Fruit fly (Drosophila melanogaster) whole organism, embryonic: Measurements from ENCODE around the gene CG11085.

Experiments used
- Aef1 ChIP-seq: fragments of 200-800 bp; sonication (Bioruptor generic); IDR thresholded peaks from 3 replicates; pipeline ENCODE4 v1.3.6; 2022; ENCODE audit warnings: missing biosample characterization, missing genetic modification characterization
- Bgb ChIP-seq: fragments of 200-800 bp; sonication (Bioruptor generic); IDR thresholded peaks from 2 replicates; pipeline ENCODE4 v1.3.6; 2022; ENCODE audit warnings: missing biosample characterization, missing genetic modification characterization; ENCODE audit not compliant: partially characterized antibody
- CG10209 ChIP-seq: fragments of 200-800 bp; sonication (Bioruptor generic); optimal IDR thresholded peaks from 3 replicates; lab custom pipeline; 2017; ENCODE audit warnings: missing biosample characterization, mild to moderate bottlenecking, missing genetic modification characterization, missing genetic modification reagents
- CG10267 ChIP-seq: fragments of 200-800 bp; sonication (Bioruptor generic); optimal IDR thresholded peaks from 2 replicates; lab custom pipeline; 2018; ENCODE audit warnings: missing biosample characterization, mild to moderate bottlenecking, missing genetic modification characterization, moderate library complexity
- CG10366 ChIP-seq: fragments of 200-800 bp; sonication (Bioruptor generic); IDR thresholded peaks from 2 replicates; pipeline ENCODE4 v1.3.6; 2022; ENCODE audit warnings: missing biosample characterization, missing genetic modification characterization
- CG12659 ChIP-seq: fragments of 200-800 bp; sonication (Bioruptor generic); optimal IDR thresholded peaks from 3 replicates; lab custom pipeline; 2017; ENCODE audit warnings: mild to moderate bottlenecking, missing biosample characterization, missing genetic modification reagents, missing genetic modification characterization
- CG16813 ChIP-seq: fragments of 200-800 bp; sonication (Bioruptor generic); IDR thresholded peaks from 3 replicates; pipeline ENCODE4 v1.3.6; 2022; ENCODE audit warnings: missing biosample characterization, missing genetic modification characterization; ENCODE audit not compliant: partially characterized antibody
- CG17385 ChIP-seq: fragments of 200-800 bp; sonication (Bioruptor generic); optimal IDR thresholded peaks from 3 replicates; lab custom pipeline; 2018; ENCODE audit warnings: missing biosample characterization, mild to moderate bottlenecking, missing genetic modification characterization
- CG17568 ChIP-seq: fragments of 200-800 bp; sonication (Bioruptor generic); optimal IDR thresholded peaks from 2 replicates; lab custom pipeline; 2018; ENCODE audit warnings: missing biosample characterization, mild to moderate bottlenecking, missing genetic modification characterization, moderate library complexity
- CG18476 ChIP-seq: fragments of 200-800 bp; sonication (Bioruptor generic); optimal IDR thresholded peaks from 2 replicates; lab custom pipeline; 2016; ENCODE audit warnings: missing biosample characterization, mild to moderate bottlenecking, missing genetic modification characterization
- CG2875 ChIP-seq: fragments of 200-800 bp; sonication (Bioruptor generic); optimal IDR thresholded peaks from 2 replicates; lab custom pipeline; 2017; ENCODE audit warnings: missing biosample characterization, mild to moderate bottlenecking, missing genetic modification characterization, missing genetic modification reagents
- CG3163 ChIP-seq: fragments of 200-800 bp; sonication (Bioruptor generic); optimal IDR thresholded peaks from 3 replicates; lab custom pipeline; 2016; ENCODE audit warnings: missing biosample characterization, missing genetic modification characterization
- CG3838 ChIP-seq: fragments of 200-800 bp; sonication (Bioruptor generic); optimal IDR thresholded peaks from 3 replicates; lab custom pipeline; 2016; ENCODE audit warnings: missing biosample characterization, missing genetic modification characterization
- CG6272 ChIP-seq: fragments of 200-800 bp; sonication (Bioruptor generic); IDR thresholded peaks from 2 replicates; pipeline ENCODE4 v1.3.6; 2022; ENCODE audit warnings: missing biosample characterization, missing genetic modification characterization
- CG6854 ChIP-seq: fragments of 200-800 bp; sonication (Bioruptor generic); optimal IDR thresholded peaks from 3 replicates; lab custom pipeline; 2017; ENCODE audit warnings: missing biosample characterization, mild to moderate bottlenecking, missing genetic modification characterization
- CG7963 ChIP-seq: fragments of 200-800 bp; sonication (Bioruptor generic); IDR thresholded peaks from 3 replicates; pipeline ENCODE4 v1.3.6; 2022; ENCODE audit warnings: missing biosample characterization, missing genetic modification characterization; ENCODE audit not compliant: partially characterized antibody
- CG7987 ChIP-seq: fragments of 200-800 bp; sonication (Bioruptor generic); optimal IDR thresholded peaks from 2 replicates; lab custom pipeline; 2018; ENCODE audit warnings: missing biosample characterization, mild to moderate bottlenecking, missing genetic modification characterization, moderate library complexity
- CG9876 ChIP-seq: fragments of 200-800 bp; sonication (Bioruptor generic); optimal IDR thresholded peaks from 2 replicates; lab custom pipeline; 2016; ENCODE audit warnings: missing biosample characterization, missing genetic modification characterization
- Camta ChIP-seq: fragments of 200-800 bp; sonication (Bioruptor generic); optimal IDR thresholded peaks from 2 replicates; lab custom pipeline; 2016; ENCODE audit warnings: missing biosample characterization, missing genetic modification characterization
- D19B ChIP-seq: fragments of 200-800 bp; sonication (Bioruptor generic); optimal IDR thresholded peaks from 2 replicates; lab custom pipeline; 2017; ENCODE audit warnings: missing biosample characterization, mild to moderate bottlenecking, missing genetic modification characterization
- Dad ChIP-seq: fragments of 200-800 bp; sonication (Bioruptor generic); optimal IDR thresholded peaks from 3 replicates; lab custom pipeline; 2016; ENCODE audit warnings: missing biosample characterization, missing genetic modification characterization
- Dip3 ChIP-seq: fragments of 200-800 bp; sonication (Bioruptor generic); optimal IDR thresholded peaks from 3 replicates; lab custom pipeline; 2016; ENCODE audit warnings: missing biosample characterization, missing genetic modification characterization
- Dll ChIP-seq: fragments of 200-800 bp; sonication (Bioruptor generic); IDR thresholded peaks from 4 replicates; pipeline ENCODE4 v1.3.6; 2022; ENCODE audit warnings: missing biosample characterization, missing genetic modification characterization; ENCODE audit not compliant: partially characterized antibody
- ERR ChIP-seq: fragments of 200-800 bp; sonication (Bioruptor generic); optimal IDR thresholded peaks from 2 replicates; lab custom pipeline; 2016; ENCODE audit warnings: missing biosample characterization, missing genetic modification characterization
- HLH3B ChIP-seq: fragments of 200-800 bp; sonication (Bioruptor generic); IDR thresholded peaks from 2 replicates; pipeline ENCODE4 v1.3.6; 2022; ENCODE audit warnings: missing biosample characterization, missing genetic modification characterization
- HLH54F ChIP-seq: fragments of 200-800 bp; sonication (Bioruptor generic); optimal IDR thresholded peaks from 3 replicates; lab custom pipeline; 2016; ENCODE audit warnings: missing biosample characterization, missing genetic modification characterization
- Hey ChIP-seq: fragments of 200-800 bp; sonication (Bioruptor generic); optimal IDR thresholded peaks from 3 replicates; lab custom pipeline; 2018; ENCODE audit warnings: missing biosample characterization, mild to moderate bottlenecking, missing genetic modification characterization
- Hmx ChIP-seq: fragments of 200-800 bp; sonication (Bioruptor generic); optimal IDR thresholded peaks from 2 replicates; lab custom pipeline; 2016; ENCODE audit warnings: missing biosample characterization, missing genetic modification characterization
- Hr3 ChIP-seq: fragments of 200-800 bp; sonication (Bioruptor generic); optimal IDR thresholded peaks from 3 replicates; lab custom pipeline; 2016; ENCODE audit warnings: missing biosample characterization, missing genetic modification characterization
- Mad ChIP-seq: fragments of 200-800 bp; sonication (Bioruptor generic); optimal IDR thresholded peaks from 2 replicates; lab custom pipeline; 2016; ENCODE audit warnings: missing biosample characterization, missing genetic modification characterization
- Sry-β ChIP-seq: fragments of 200-800 bp; sonication (Bioruptor generic); optimal IDR thresholded peaks from 2 replicates; lab custom pipeline; 2018; ENCODE audit warnings: missing biosample characterization, mild to moderate bottlenecking, missing genetic modification characterization, moderate library complexity
- Trl ChIP-seq, 3 experiments: fragments of >200 bp in 2 of 3; fragments of 200-800 bp in 1 of 3; sonication (Bioruptor generic) in 1 of 3; optimal IDR thresholded peaks; 2 replicates in 1 of 3; 3 replicates in 2 of 3; lab custom pipeline; 2016 to 2017; ENCODE audit warnings: missing biosample characterization in 1 of 3, missing genetic modification characterization in 1 of 3
- ab ChIP-seq: fragments of 200-800 bp; sonication (Bioruptor generic); optimal IDR thresholded peaks from 2 replicates; lab custom pipeline; 2016; ENCODE audit warnings: missing biosample characterization, missing genetic modification characterization
- aop ChIP-seq: fragments of 200-800 bp; sonication (Bioruptor generic); IDR thresholded peaks from 2 replicates; pipeline ENCODE4 v1.3.6; 2022; ENCODE audit warnings: missing biosample characterization, missing genetic modification characterization
- btn ChIP-seq: fragments of 200-800 bp; sonication (Bioruptor generic); optimal IDR thresholded peaks from 2 replicates; lab custom pipeline; 2016; ENCODE audit warnings: missing biosample characterization, missing genetic modification characterization
- cg ChIP-seq: fragments of 200-800 bp; sonication (Bioruptor generic); optimal IDR thresholded peaks from 3 replicates; lab custom pipeline; 2019; ENCODE audit warnings: missing biosample characterization, mild to moderate bottlenecking, missing genetic modification characterization, moderate library complexity
- en ChIP-seq: fragments of 200-800 bp; sonication (Bioruptor generic); optimal IDR thresholded peaks from 2 replicates; lab custom pipeline; 2016; ENCODE audit warnings: missing biosample characterization, missing genetic modification characterization
- fru ChIP-seq: fragments of >200 bp; optimal IDR thresholded peaks from 2 replicates; lab custom pipeline; 2017
- gcm ChIP-seq: fragments of 200-800 bp; sonication (Bioruptor generic); optimal IDR thresholded peaks from 2 replicates; lab custom pipeline; 2019; ENCODE audit warnings: missing biosample characterization, mild to moderate bottlenecking, missing genetic modification characterization, moderate library complexity
- nom ChIP-seq: fragments of 200-800 bp; sonication (Bioruptor generic); optimal IDR thresholded peaks from 2 replicates; lab custom pipeline; 2017; ENCODE audit warnings: missing biosample characterization, missing genetic modification characterization, mild to moderate bottlenecking, moderate library complexity, missing genetic modification reagents
- pb ChIP-seq: fragments of 200-800 bp; sonication (Bioruptor generic); optimal IDR thresholded peaks from 3 replicates; lab custom pipeline; 2016; ENCODE audit warnings: missing biosample characterization, missing genetic modification characterization
- rib ChIP-seq: fragments of 200-800 bp; sonication (Bioruptor generic); IDR thresholded peaks from 2 replicates; pipeline ENCODE4 v1.3.6; 2022; ENCODE audit warnings: missing biosample characterization, missing genetic modification characterization
- row ChIP-seq: fragments of 200-800 bp; sonication (Bioruptor generic); IDR thresholded peaks from 3 replicates; pipeline ENCODE4 v1.3.6; 2022; ENCODE audit warnings: missing biosample characterization, missing genetic modification characterization
- sc ChIP-seq, 3 experiments: fragments of >200 bp in 2 of 3; fragments of 200-800 bp in 1 of 3; sonication (Bioruptor generic) in 1 of 3; optimal IDR thresholded peaks; 2 replicates in 2 of 3; 3 replicates in 1 of 3; lab custom pipeline; 2017; ENCODE audit warnings: mild to moderate bottlenecking in 1 of 3, missing biosample characterization in 1 of 3, missing genetic modification characterization in 1 of 3, missing genetic modification reagents in 1 of 3
- sd ChIP-seq: fragments of 200-800 bp; sonication (Bioruptor generic); optimal IDR thresholded peaks from 3 replicates; lab custom pipeline; 2018; ENCODE audit warnings: missing biosample characterization, mild to moderate bottlenecking, missing genetic modification characterization, moderate library complexity
- sim ChIP-seq: fragments of 200-800 bp; sonication (Bioruptor generic); IDR thresholded peaks from 2 replicates; pipeline ENCODE4 v1.3.6; 2022; ENCODE audit warnings: missing biosample characterization, missing genetic modification characterization
- sr ChIP-seq: fragments of 200-800 bp; sonication (Bioruptor generic); IDR thresholded peaks from 3 replicates; pipeline ENCODE4 v1.3.6; 2022; ENCODE audit warnings: missing biosample characterization, missing genetic modification characterization
- tap ChIP-seq: fragments of 200-800 bp; optimal IDR thresholded peaks from 3 replicates; lab custom pipeline; 2019; ENCODE audit warnings: missing biosample characterization, mild to moderate bottlenecking, missing genetic modification characterization, moderate library complexity
- tgo ChIP-seq: fragments of 200-800 bp; sonication (Bioruptor generic); IDR thresholded peaks from 3 replicates; pipeline ENCODE4 v1.3.6; 2022; ENCODE audit warnings: missing biosample characterization, missing genetic modification characterization
- tll ChIP-seq, 2 experiments: fragments of 200-800 bp in 1 of 2; fragments of >200 bp in 1 of 2; sonication (Bioruptor generic) in 1 of 2; optimal IDR thresholded peaks; 2 replicates each; lab custom pipeline; 2017 to 2019; ENCODE audit warnings: missing biosample characterization in 2 of 2, missing genetic modification characterization in 2 of 2, mild to moderate bottlenecking in 1 of 2, moderate library complexity in 1 of 2

CG11085 gene

DNA sequence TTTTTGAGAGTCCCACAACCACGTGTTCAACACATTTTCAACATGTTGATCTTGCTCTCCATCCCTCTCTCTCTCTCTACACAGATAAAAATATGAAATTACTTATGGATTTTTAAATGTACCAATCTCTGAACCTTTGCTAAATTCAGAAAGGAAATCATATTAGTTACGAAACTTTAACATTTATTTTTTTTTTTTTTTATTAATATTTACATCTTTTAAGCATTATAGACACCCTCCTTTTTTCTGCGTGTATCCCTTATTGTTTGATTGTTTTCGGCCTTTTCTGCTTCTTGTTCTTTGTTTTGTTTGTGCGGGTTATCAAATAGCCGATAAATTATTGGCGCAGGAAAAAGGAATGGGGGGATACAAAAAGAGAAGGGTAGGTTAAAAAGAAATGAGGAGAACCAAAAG is 50.4 kb downstream of the CG11085 start (continued):
- TF ChIP-seq CG12659 (GFP tag; lab: Kevin White, UChicago) (peak; percentile 96), CG17385 (GFP tag; lab: Kevin White, UChicago) (peak; percentile 97), tgo (GFP tag; lab: Robert Waterston, UW) (peak; percentile 97), CG3838 (GFP tag; lab: Kevin White, UChicago) (peak; percentile 90), CG7963 (GFP tag; lab: Robert Waterston, UW) (no peak), sim (GFP tag; lab: Robert Waterston, UW) (peak; percentile 95), CG2875 (peak; percentile 91), tll (GFP tag; optimal IDR thresholded peaks at IDR 0.05; lab: Kevin White, UChicago) (peak in 1 of 2 experiments; percentile 78), CG7987 (GFP tag; lab: Kevin White, UChicago) (peak; percentile 86), Mad (peak; percentile 87), CG9876 (GFP tag; lab: Kevin White, UChicago) (peak; percentile 53), Hr3 (GFP tag; lab: Kevin White, UChicago) (peak; percentile 96), Dip3 (GFP tag; lab: Kevin White, UChicago) (peak; percentile 76), row (GFP tag; lab: Robert Waterston, UW) (peak; percentile 98), gcm (peak; percentile 99), sr (GFP tag; lab: Robert Waterston, UW) (no peak), en (peak; percentile 43), CG3163 (GFP tag; lab: Kevin White, UChicago) (peak; percentile 56), Sry-β (GFP tag; lab: Kevin White, UChicago) (peak; percentile 67), CG10267 (tag; lab: Kevin White, UChicago) (peak; percentile 96), ERR (GFP tag; lab: Kevin White, UChicago) (peak; percentile 77), CG16813 (GFP tag; lab: Robert Waterston, UW) (no peak), ab (GFP tag; lab: Kevin White, UChicago) (no peak), CG17568 (GFP tag; lab: Kevin White, UChicago) (peak; percentile 89), CG6272 (GFP tag; lab: Robert Waterston, UW) (peak; percentile 88), HLH54F (GFP tag; lab: Kevin White, UChicago) (peak; percentile 73), btn (peak; percentile 49), HLH3B (peak; percentile 96), Aef1 (GFP tag; lab: Robert Waterston, UW) (peak; percentile 92), Trl (optimal IDR thresholded peaks at IDR 0.05; lab: Kevin White, UChicago) (peak; percentile 23 to 42), Trl (GFP tag; optimal IDR thresholded peaks at IDR 0.05; lab: Kevin White, UChicago) (peak; percentile 80), tap (tag; lab: Kevin White, UChicago) (peak; percentile 97), Hmx (peak; percentile 81), nom (GFP tag; lab: Kevin White, UChicago) (peak; percentile 73), fru (no peak), Dad (GFP tag; lab: Kevin White, UChicago) (peak; percentile 69), sc (optimal IDR thresholded peaks at IDR 0.05; lab: Kevin White, UChicago) (no peak), sc (GFP tag; optimal IDR thresholded peaks at IDR 0.05; lab: Kevin White, UChicago) (peak; percentile 89), Hey (tag; lab: Kevin White, UChicago) (peak; percentile 39), cg (GFP tag; lab: Kevin White, UChicago) (no peak), D19B (GFP tag; lab: Kevin White, UChicago) (peak; percentile 81), Bgb (GFP tag; lab: Robert Waterston, UW) (no peak), Camta (GFP tag; lab: Kevin White, UChicago) (peak; percentile 86), CG6854 (GFP tag; lab: Kevin White, UChicago) (peak; percentile 90), Dll (no peak), sd (tag; lab: Kevin White, UChicago) (peak; percentile 85), pb (GFP tag; lab: Kevin White, UChicago) (peak; percentile 56), CG18476 (GFP tag; lab: Kevin White, UChicago) (peak; percentile 92), CG10366 (peak; percentile 95), rib (GFP tag; lab: Robert Waterston, UW) (peak; percentile 96), CG10209 (GFP tag; lab: Kevin White, UChicago) (peak; percentile 95), aop (GFP tag; lab: Robert Waterston, UW) (0 out of 2 replicates have a peak, but pooled peaks have one; percentile 52)
